Worm (Caenorhabditis elegans) whole organism, L2 larva: ENCODE results near the gene aman-1.

Experiments used
- C34F6.9 ChIP-seq: fragments of 150-350 bp; optimal IDR thresholded peaks from 2 replicates; lab custom pipeline; 2014; ENCODE audit warnings: missing biosample characterization, missing genetic modification characterization
- ZK546.5 ChIP-seq: sonication (generic microtip); optimal IDR thresholded peaks from 2 replicates; lab custom pipeline; 2017; ENCODE audit warnings: missing biosample characterization, missing genetic modification characterization
- lin-11 ChIP-seq: fragments of 150-350 bp; sonication (generic microtip); optimal IDR thresholded peaks from 2 replicates; lab custom pipeline; 2014; ENCODE audit warnings: missing biosample characterization, missing genetic modification characterization, inconsistent platforms, mixed read lengths
- snpc-4 ChIP-seq: fragments of 150-350 bp; optimal IDR thresholded peaks from 2 replicates; lab custom pipeline; 2014; ENCODE audit warnings: missing biosample characterization, missing genetic modification characterization
- unc-39 ChIP-seq: fragments of 150-350 bp; optimal IDR thresholded peaks from 2 replicates; lab custom pipeline; 2014; ENCODE audit warnings: missing biosample characterization, missing genetic modification characterization
- unc-55 ChIP-seq: fragments of 150-350 bp; sonication (generic microtip); optimal IDR thresholded peaks from 3 replicates; lab custom pipeline; 2014; ENCODE audit warnings: missing biosample characterization, missing genetic modification reagents, missing genetic modification characterization

The aman-1 gene

DNA sequence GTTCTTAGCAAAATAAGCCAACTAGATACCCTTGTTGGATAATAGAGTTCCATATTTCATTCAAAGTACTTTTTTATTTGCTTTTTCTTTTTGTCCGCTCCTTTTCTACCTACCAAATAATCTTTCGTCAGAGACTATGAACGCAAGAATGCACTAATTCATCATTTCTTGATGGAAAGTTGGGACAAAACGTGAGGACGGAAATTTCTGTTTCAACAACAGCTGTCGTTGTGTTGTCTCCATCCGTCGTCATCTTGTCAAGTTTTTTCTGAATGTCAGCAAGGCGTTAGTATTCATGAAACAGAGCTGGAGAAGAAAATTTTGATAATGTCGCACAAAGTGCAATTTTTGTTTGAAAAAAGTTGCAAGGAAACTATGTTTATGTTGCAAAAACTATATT, 51.9 kb downstream of the aman-1 start:
- TF ChIP-seq lin-11 (tag; lab: Kevin White, UChicago): no peak
- TF ChIP-seq unc-39 (tag; lab: Kevin White, UChicago): no peak
- TF ChIP-seq unc-55: peak; percentile 23

DNA sequence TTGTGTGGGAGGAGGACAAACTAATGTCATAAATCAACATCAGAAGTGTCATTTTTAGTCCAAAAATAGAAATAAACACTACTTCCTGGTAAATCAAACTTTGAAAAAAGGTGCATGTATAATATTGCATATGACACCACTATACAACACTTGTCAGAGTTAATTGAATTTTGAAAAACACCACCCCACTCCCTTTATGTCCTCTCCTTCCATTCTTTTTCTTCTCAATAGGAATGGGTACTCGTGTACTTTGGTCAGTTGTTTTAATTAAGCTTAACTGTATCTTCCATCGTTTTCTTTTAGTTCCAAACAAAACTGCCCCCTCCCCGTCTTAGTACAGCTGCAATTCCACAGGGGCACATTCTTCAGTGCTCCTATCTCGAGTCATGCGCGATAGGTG, 54.6 kb downstream of the aman-1 start:
- TF ChIP-seq C34F6.9 (tag; lab: Kevin White, UChicago) (peak; percentile 9), ZK546.5 (tag; lab: Kevin White, UChicago) (no peak), snpc-4 (tag; lab: Kevin White, UChicago) (no peak)
